Fruit fly (Drosophila melanogaster): ENCODE results near the gene CG33159.

Gene CG33159

DNA sequence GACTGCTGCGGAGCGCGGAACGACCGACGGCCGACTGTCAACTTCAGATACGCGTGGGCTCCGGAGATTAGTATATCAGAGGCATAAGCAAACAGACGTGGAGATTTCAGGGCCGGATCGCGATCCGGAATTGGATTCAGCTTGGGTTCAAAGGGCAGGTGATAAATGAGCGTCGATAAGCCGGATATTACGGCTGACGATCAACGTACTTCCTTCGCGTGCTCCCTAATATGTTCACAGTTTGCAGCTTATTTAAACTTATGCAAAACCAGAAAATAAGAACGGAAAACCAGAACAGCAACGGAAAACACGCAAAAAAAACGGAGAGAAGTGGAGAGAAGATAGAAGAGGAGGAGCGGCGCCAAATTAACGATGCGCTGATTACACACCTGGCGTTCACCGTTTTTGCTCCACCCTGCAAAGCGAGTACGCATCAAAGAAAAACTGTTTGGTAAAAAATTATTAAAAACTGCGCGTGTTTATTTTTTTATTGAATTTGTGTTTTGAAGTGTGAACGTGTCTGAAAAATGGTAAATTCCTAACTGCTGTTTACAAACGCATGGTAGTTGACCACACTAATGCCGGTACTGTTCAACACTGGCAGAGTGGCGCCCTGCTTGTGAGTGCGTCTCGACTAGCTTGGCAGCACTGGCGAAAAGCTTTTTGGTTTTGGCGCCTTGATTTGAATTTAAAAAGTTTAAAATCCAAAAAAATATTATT lies 34.9 kb upstream of the CG33159 start, which contains the start of gene CG17746 (continued):
- TF ChIP-seq CG14860 (GFP tag; IDR thresholded peaks at IDR 0.05; ENCODE audit: partially characterized antibody) (peak; percentile 41; the same call in 1 of the 3 replicates), ash1 (GFP tag; optimal IDR thresholded peaks at IDR 0.05) (no peak), CG33213 (GFP tag; optimal IDR thresholded peaks at IDR 0.05) (peak; percentile 90), kni (GFP tag; optimal IDR thresholded peaks at IDR 0.05) (no peak), CG34224 (GFP tag; IDR thresholded peaks at IDR 0.05; ENCODE audit: partially characterized antibody) (peak; percentile 59; the same call in 2 of the 3 replicates), bowl (GFP tag; IDR thresholded peaks at IDR 0.05) (no peak), CG4328 (GFP tag; optimal IDR thresholded peaks at IDR 0.05) (no peak), gro (GFP tag; optimal IDR thresholded peaks at IDR 0.05) (peak; percentile 82), Trl (optimal IDR thresholded peaks at IDR 0.05) (peak in 1 of 2 experiments; percentile 10), Trl (GFP tag; optimal IDR thresholded peaks at IDR 0.05) (peak; percentile 38), nerfin-1 (tag; optimal IDR thresholded peaks at IDR 0.05) (peak; percentile 12), chn (GFP tag; optimal IDR thresholded peaks at IDR 0.05) (peak; percentile 21), CG13287 (GFP tag; IDR thresholded peaks at IDR 0.05; ENCODE audit: partially characterized antibody) (peak; percentile 72), twi (tag; optimal IDR thresholded peaks at IDR 0.05) (no peak), CG14710 (tag; optimal IDR thresholded peaks at IDR 0.05) (peak; percentile 72), wek (GFP tag; optimal IDR thresholded peaks at IDR 0.05) (no peak), dm (GFP tag; optimal IDR thresholded peaks at IDR 0.05) (peak; percentile 63), Oaz (GFP tag; IDR thresholded peaks at IDR 0.05) (no peak), Jarid2 (GFP tag; optimal IDR thresholded peaks at IDR 0.05) (no peak), CG10654 (GFP tag; optimal IDR thresholded peaks at IDR 0.05) (peak; percentile 47), CG3281 (GFP tag; optimal IDR thresholded peaks at IDR 0.05) (peak; percentile 8), Pdp1 (GFP tag; optimal IDR thresholded peaks at IDR 0.05) (peak in 1 of 2 experiments; percentile 63), caup (GFP tag; optimal IDR thresholded peaks at IDR 0.05; ENCODE audit: severe bottlenecking) (peak; percentile 18), hbn (GFP tag; IDR thresholded peaks at IDR 0.05; ENCODE audit: partially characterized antibody) (0 out of 2 replicates have a peak, but pooled peaks have one; percentile 32), phol (tag; optimal IDR thresholded peaks at IDR 0.05) (peak; percentile 55), mam (GFP tag; optimal IDR thresholded peaks at IDR 0.05) (peak; percentile 76), CG9932 (GFP tag; IDR thresholded peaks at IDR 0.05) (peak; percentile 74), CG4820 (GFP tag; optimal IDR thresholded peaks at IDR 0.05) (peak; percentile 15), CG11398 (GFP tag; optimal IDR thresholded peaks at IDR 0.05) (peak; percentile 4), HLH54F (GFP tag; optimal IDR thresholded peaks at IDR 0.05) (peak; percentile 32), CG3847 (GFP tag; IDR thresholded peaks at IDR 0.05) (peak; percentile 91), ap (GFP tag; IDR thresholded peaks at IDR 0.05) (no peak), vnd (GFP tag; IDR thresholded peaks at IDR 0.05; ENCODE audit: partially characterized antibody) (no peak), CG9609 (GFP tag; optimal IDR thresholded peaks at IDR 0.05) (no peak), hkb (optimal IDR thresholded peaks at IDR 0.05) (peak; percentile 84), hkb (GFP tag; IDR thresholded peaks at IDR 0.05) (no peak), Xbp1 (GFP tag; optimal IDR thresholded peaks at IDR 0.05) (peak; percentile 38), grau (tag; optimal IDR thresholded peaks at IDR 0.05) (peak; percentile 25), Myb (GFP tag; optimal IDR thresholded peaks at IDR 0.05) (peak; percentile 79), Elba2 (GFP tag; optimal IDR thresholded peaks at IDR 0.05) (no peak), vfl (GFP tag; optimal IDR thresholded peaks at IDR 0.05) (peak; percentile 59), CG31365 (tag; optimal IDR thresholded peaks at IDR 0.05) (peak; percentile 35), pum (GFP tag; optimal IDR thresholded peaks at IDR 0.05) (peak; percentile 18), MESR4 (GFP tag; optimal IDR thresholded peaks at IDR 0.05) (peak; percentile 74), CG13894 (tag; optimal IDR thresholded peaks at IDR 0.05) (no peak), Ets97D (GFP tag; optimal IDR thresholded peaks at IDR 0.05) (peak; percentile 90), CG7786 (GFP tag; optimal IDR thresholded peaks at IDR 0.05) (peak; percentile 27), CG12391 (tag; optimal IDR thresholded peaks at IDR 0.05) (peak; percentile 32), dmrt99B (tag; optimal IDR thresholded peaks at IDR 0.05) (no peak)
